Worm (Caenorhabditis elegans): ENCODE measurements around the gene mans-3.
A peak's percentile ranks its signal among the peaks of the same experiment; 100 is the strongest.

mans-3 gene

ce11 chrX:5197440-5197839 lies 32.2 kb downstream of the mans-3 start:
- TF ChIP-seq ceh-82 (tag; optimal IDR thresholded peaks at IDR 0.05) (no peak), mxl-3 (GFP tag; optimal IDR thresholded peaks at IDR 0.05) (no peak), lin-15B (tag; optimal IDR thresholded peaks at IDR 0.05) (no peak), madf-5 (GFP tag; IDR thresholded peaks at IDR 0.05) (no peak), daf-16 (GFP tag; optimal IDR thresholded peaks at IDR 0.05) (peak in 1 of 2 experiments; percentile 99), daf-16 (tag; optimal IDR thresholded peaks at IDR 0.05) (no peak), daf-19 (GFP tag; conservative IDR thresholded peaks at IDR 0.05) (no peak), snpc-1.2 (GFP tag; IDR thresholded peaks at IDR 0.05) (no peak), nhr-11 (tag; optimal IDR thresholded peaks at IDR 0.05) (peak; percentile 19), hlh-11 (tag; optimal IDR thresholded peaks at IDR 0.05) (peak; percentile 17)

- TF ChIP-seq lin-39 (tag; optimal IDR thresholded peaks at IDR 0.05): no peak
- TF ChIP-seq unc-130 (GFP tag; optimal IDR thresholded peaks at IDR 0.05): no peak
- TF ChIP-seq zfp-2 (tag; optimal IDR thresholded peaks at IDR 0.05): no peak
- no peak for TF ChIP-seq gei-8 (GFP tag; optimal IDR thresholded peaks at IDR 0.05)
- no peak for TF ChIP-seq fkh-10 (GFP tag; optimal IDR thresholded peaks at IDR 0.05)
- no peak for TF ChIP-seq unc-39 (tag; optimal IDR thresholded peaks at IDR 0.05)
- TF ChIP-seq egl-43 (GFP tag; IDR thresholded peaks at IDR 0.05): no peak
- TF ChIP-seq Y5F2A.4 (GFP tag; optimal IDR thresholded peaks at IDR 0.05): no peak
- no peak for TF ChIP-seq nhr-237 (tag; optimal IDR thresholded peaks at IDR 0.05)
- TF ChIP-seq attf-4 (tag; optimal IDR thresholded peaks at IDR 0.05): no peak
- no peak for TF ChIP-seq lin-13 (GFP tag; optimal IDR thresholded peaks at IDR 0.05)
Measured at ce11 chrX:5199245-5199644, 34.0 kb downstream of the mans-3 start.

ce11 chrX:5199825-5200373 lies 34.7 kb downstream of the mans-3 start:
- TF ChIP-seq unc-62 (GFP tag; optimal IDR thresholded peaks at IDR 0.05 in 1 of 2) (peak in 1 of 2 experiments; percentile 60), unc-62 (tag; optimal IDR thresholded peaks at IDR 0.05) (no peak), aly-2 (tag; optimal IDR thresholded peaks at IDR 0.05) (no peak), hlh-11 (tag; optimal IDR thresholded peaks at IDR 0.05) (peak; percentile 12), lim-7 (GFP tag; IDR thresholded peaks at IDR 0.05) (no peak), nhr-11 (tag; optimal IDR thresholded peaks at IDR 0.05) (peak; percentile 80), ceh-62 (tag; optimal IDR thresholded peaks at IDR 0.05) (no peak), daf-16 (GFP tag; optimal IDR thresholded peaks at IDR 0.05) (peak in 1 of 2 experiments; percentile 95), daf-16 (tag; optimal IDR thresholded peaks at IDR 0.05) (no peak)

ce11 chrX:5201860-5202259 lies 36.7 kb downstream of the mans-3 start:
- TF ChIP-seq lim-7 (GFP tag; IDR thresholded peaks at IDR 0.05) (no peak), nhr-11 (tag; optimal IDR thresholded peaks at IDR 0.05) (peak; percentile 21), daf-16 (GFP tag; optimal IDR thresholded peaks at IDR 0.05) (peak in 1 of 2 experiments; percentile 95), daf-16 (tag; optimal IDR thresholded peaks at IDR 0.05) (no peak)

ce11 chrX:5202399-5202798 lies 37.2 kb downstream of the mans-3 start:
- TF ChIP-seq pqm-1 (tag; optimal IDR thresholded peaks at IDR 0.05): peak; percentile 69
- TF ChIP-seq mes-2 (tag; optimal IDR thresholded peaks at IDR 0.05; ENCODE audit: poor library complexity, severe bottlenecking): no peak
- TF ChIP-seq fkh-10 (GFP tag; optimal IDR thresholded peaks at IDR 0.05): no peak
- TF ChIP-seq nhr-111 (GFP tag; optimal IDR thresholded peaks at IDR 0.05): no peak
- TF ChIP-seq T26A8.4 (GFP tag; IDR thresholded peaks at IDR 0.05): no peak
- no peak for TF ChIP-seq F44E2.7 (GFP tag; IDR thresholded peaks at IDR 0.05)
- no peak for TF ChIP-seq ztf-7 (tag; optimal IDR thresholded peaks at IDR 0.05)
- TF ChIP-seq dmd-6 (GFP tag; IDR thresholded peaks at IDR 0.05): 0 out of 2 replicates have a peak, but pooled peaks have one; percentile 15
- no peak for TF ChIP-seq nhr-102 (tag; optimal IDR thresholded peaks at IDR 0.05)
- no peak for TF ChIP-seq mxl-3 (GFP tag; optimal IDR thresholded peaks at IDR 0.05)
- TF ChIP-seq nhr-28 (tag; optimal IDR thresholded peaks at IDR 0.05): peak; percentile 12

All from whole organism, L4 larva.